Worm (Caenorhabditis elegans) whole organism, L3 larva: Measurements from ENCODE around the gene mig-14.

Experiments used
- ceh-16 ChIP-seq: sonication (generic microtip); optimal IDR thresholded peaks from 2 replicates; lab custom pipeline; 2017; ENCODE audit warnings: missing biosample characterization, missing genetic modification characterization
- ceh-28 ChIP-seq: fragments of 150-350 bp; optimal IDR thresholded peaks from 2 replicates; lab custom pipeline; 2014; ENCODE audit warnings: missing biosample characterization, missing genetic modification reagents, missing genetic modification characterization
- elt-1 ChIP-seq: fragments of 150-350 bp; optimal IDR thresholded peaks from 2 replicates; lab custom pipeline; 2014; ENCODE audit warnings: missing biosample characterization, missing genetic modification characterization
- fos-1 ChIP-seq: fragments of 150-350 bp; optimal IDR thresholded peaks from 2 replicates; lab custom pipeline; 2014; ENCODE audit warnings: missing biosample characterization, missing genetic modification characterization
- hmg-11 ChIP-seq: sonication (generic microtip); optimal IDR thresholded peaks from 2 replicates; lab custom pipeline; 2016; ENCODE audit warnings: missing genetic modification characterization, missing compliant biosample characterization
- mml-1 ChIP-seq: fragments of 150-350 bp; sonication (generic microtip); optimal IDR thresholded peaks from 3 replicates; lab custom pipeline; 2014; ENCODE audit warnings: missing biosample characterization, missing genetic modification characterization
- nhr-237 ChIP-seq: fragments of 150-350 bp; optimal IDR thresholded peaks from 2 replicates; lab custom pipeline; 2014; ENCODE audit warnings: missing biosample characterization, missing genetic modification characterization
- nhr-28 ChIP-seq: fragments of 150-350 bp; optimal IDR thresholded peaks from 2 replicates; lab custom pipeline; 2014; ENCODE audit warnings: missing biosample characterization, missing genetic modification characterization
- nhr-43 ChIP-seq: sonication (generic microtip); optimal IDR thresholded peaks from 2 replicates; lab custom pipeline; 2016; ENCODE audit warnings: mild to moderate bottlenecking, missing genetic modification characterization, missing compliant biosample characterization; ENCODE audit not compliant: poor library complexity, severe bottlenecking
- nhr-77 ChIP-seq: fragments of 150-350 bp; optimal IDR thresholded peaks from 2 replicates; lab custom pipeline; 2014; ENCODE audit warnings: missing biosample characterization, missing genetic modification characterization
- pqm-1 ChIP-seq: fragments of 150-350 bp; optimal IDR thresholded peaks from 2 replicates; lab custom pipeline; 2017; ENCODE audit warnings: missing biosample characterization, missing genetic modification characterization, inconsistent platforms
- tbx-2 ChIP-seq: sonication (generic microtip); optimal IDR thresholded peaks from 2 replicates; lab custom pipeline; 2016; ENCODE audit warnings: mild to moderate bottlenecking, missing genetic modification characterization, missing compliant biosample characterization
- ztf-11 ChIP-seq: fragments of 150-350 bp; optimal IDR thresholded peaks from 2 replicates; lab custom pipeline; 2014; ENCODE audit warnings: missing biosample characterization, missing genetic modification characterization

- TF ChIP-seq nhr-28 (no peak), nhr-237 (tag; lab: Kevin White, UChicago) (no peak), fos-1 (no peak), elt-1 (tag; lab: Kevin White, UChicago) (no peak), tbx-2 (tag; lab: Kevin White, UChicago) (no peak), pqm-1 (tag; lab: Kevin White, UChicago) (no peak), ceh-28 (tag; lab: Kevin White, UChicago) (no peak), ceh-16 (no peak), nhr-43 (no peak), ztf-11 (tag; lab: Kevin White, UChicago) (no peak), mml-1 (tag; lab: Kevin White, UChicago) (no peak), hmg-11 (tag; lab: Kevin White, UChicago) (no peak), nhr-77 (tag; lab: Kevin White, UChicago) (no peak)
Observed at ce11 chrII:13763009-13763468, 21.5 kb downstream of the mig-14 start, which contains the start of gene arrd-11.
